Fruit fly (Drosophila melanogaster) whole organism, embryonic: Measurements from ENCODE around the gene CG31609.
A peak's percentile ranks its signal among the peaks of the same experiment; 100 is the strongest.

ENCODE experiments used
- B-H1 ChIP-seq: fragments of 200-800 bp; sonication (Bioruptor generic); IDR thresholded peaks from 3 replicates; pipeline ENCODE4 v1.3.6; 2022; ENCODE audit warnings: missing biosample characterization, missing genetic modification characterization
- CG10267 ChIP-seq: fragments of 200-800 bp; sonication (Bioruptor generic); optimal IDR thresholded peaks from 2 replicates; lab custom pipeline; 2018; ENCODE audit warnings: missing biosample characterization, mild to moderate bottlenecking, missing genetic modification characterization, moderate library complexity
- CG10543 ChIP-seq: fragments of 200-800 bp; sonication (Bioruptor generic); optimal IDR thresholded peaks from 3 replicates; lab custom pipeline; 2017; ENCODE audit warnings: missing biosample characterization, mild to moderate bottlenecking, missing genetic modification characterization, moderate library complexity
- CG11723 ChIP-seq: fragments of 200-800 bp; sonication (Bioruptor generic); optimal IDR thresholded peaks from 2 replicates; lab custom pipeline; 2017; ENCODE audit warnings: missing biosample characterization, mild to moderate bottlenecking, missing genetic modification characterization
- CG12104 ChIP-seq: fragments of 200-800 bp; sonication (Bioruptor generic); optimal IDR thresholded peaks from 3 replicates; lab custom pipeline; 2016; ENCODE audit warnings: missing biosample characterization, missing genetic modification characterization
- CG15011 ChIP-seq: fragments of 200-800 bp; sonication (Bioruptor generic); optimal IDR thresholded peaks from 3 replicates; lab custom pipeline; 2018; ENCODE audit warnings: missing biosample characterization, mild to moderate bottlenecking, missing genetic modification characterization
- CG18599 ChIP-seq: fragments of 200-800 bp; sonication (Bioruptor generic); optimal IDR thresholded peaks from 3 replicates; lab custom pipeline; 2017; ENCODE audit warnings: missing biosample characterization, missing genetic modification characterization, mild to moderate bottlenecking, moderate library complexity, missing genetic modification reagents
- CG2199 ChIP-seq: fragments of 200-800 bp; sonication (Bioruptor generic); IDR thresholded peaks from 3 replicates; pipeline ENCODE4 v1.3.6; 2022; ENCODE audit warnings: missing biosample characterization, missing genetic modification characterization
- CG33557 ChIP-seq: fragments of 200-800 bp; sonication (Bioruptor generic); optimal IDR thresholded peaks from 2 replicates; lab custom pipeline; 2019; ENCODE audit warnings: missing biosample characterization, mild to moderate bottlenecking, missing genetic modification characterization, moderate library complexity
- CG3407 ChIP-seq: fragments of 200-800 bp; sonication (Bioruptor generic); optimal IDR thresholded peaks from 2 replicates; lab custom pipeline; 2018; ENCODE audit warnings: missing biosample characterization, mild to moderate bottlenecking, missing genetic modification characterization
- CG4617 ChIP-seq: fragments of 200-800 bp; sonication (Bioruptor generic); optimal IDR thresholded peaks from 3 replicates; lab custom pipeline; 2016; ENCODE audit warnings: missing biosample characterization, missing genetic modification characterization, borderline replicate concordance
- CG6254 ChIP-seq: fragments of 200-800 bp; sonication (Bioruptor generic); optimal IDR thresholded peaks from 3 replicates; lab custom pipeline; 2017; ENCODE audit warnings: mild to moderate bottlenecking, missing biosample characterization, missing genetic modification reagents, missing genetic modification characterization
- CG7372 ChIP-seq: fragments of 200-800 bp; sonication (Bioruptor generic); IDR thresholded peaks from 2 replicates; pipeline ENCODE4 v1.3.6; 2022; ENCODE audit warnings: missing biosample characterization, missing genetic modification characterization
- CG8388 ChIP-seq: fragments of 200-800 bp; sonication (Bioruptor generic); optimal IDR thresholded peaks from 2 replicates; lab custom pipeline; 2019; ENCODE audit warnings: missing biosample characterization, mild to moderate bottlenecking, missing genetic modification characterization, moderate library complexity
- Chrac-16 ChIP-seq: fragments of 200-800 bp; sonication (Bioruptor generic); optimal IDR thresholded peaks from 3 replicates; lab custom pipeline; 2016; ENCODE audit warnings: missing biosample characterization, missing genetic modification characterization
- Doc2 ChIP-seq: fragments of 200-800 bp; sonication (Bioruptor generic); IDR thresholded peaks from 2 replicates; pipeline ENCODE4 v1.3.6; 2022; ENCODE audit warnings: missing biosample characterization, missing genetic modification characterization
- Doc3 ChIP-seq: fragments of 200-800 bp; sonication (Bioruptor generic); IDR thresholded peaks from 3 replicates; pipeline ENCODE4 v1.3.6; 2022; ENCODE audit warnings: missing biosample characterization, missing genetic modification characterization; ENCODE audit not compliant: partially characterized antibody
- HLH4C ChIP-seq: fragments of 200-800 bp; sonication (Bioruptor generic); IDR thresholded peaks from 3 replicates; pipeline ENCODE4 v1.3.6; 2022; ENCODE audit warnings: missing biosample characterization, missing genetic modification characterization; ENCODE audit not compliant: partially characterized antibody
- HLHmδ ChIP-seq: fragments of 200-800 bp; sonication (Bioruptor generic); optimal IDR thresholded peaks from 2 replicates; lab custom pipeline; 2018; ENCODE audit warnings: missing biosample characterization, mild to moderate bottlenecking, missing genetic modification characterization, moderate library complexity
- Hmx ChIP-seq: fragments of 200-800 bp; sonication (Bioruptor generic); optimal IDR thresholded peaks from 2 replicates; lab custom pipeline; 2016; ENCODE audit warnings: missing biosample characterization, missing genetic modification characterization
- Hsf ChIP-seq: fragments of 200-800 bp; sonication (Bioruptor generic); optimal IDR thresholded peaks from 3 replicates; lab custom pipeline; 2016; ENCODE audit warnings: missing biosample characterization, missing genetic modification characterization
- Max ChIP-seq: fragments of 200-800 bp; sonication (Bioruptor generic); optimal IDR thresholded peaks from 2 replicates; lab custom pipeline; 2016; ENCODE audit warnings: missing biosample characterization, mild to moderate bottlenecking, missing genetic modification characterization
- Mes4 ChIP-seq: fragments of 200-800 bp; sonication (Bioruptor generic); optimal IDR thresholded peaks from 2 replicates; lab custom pipeline; 2016; ENCODE audit warnings: missing biosample characterization, missing genetic modification characterization
- Nf-YA ChIP-seq: fragments of 200-800 bp; sonication (Bioruptor generic); IDR thresholded peaks from 2 replicates; pipeline ENCODE4 v1.3.6; 2022; ENCODE audit warnings: missing biosample characterization, missing genetic modification characterization
- Pdp1 ChIP-seq, 2 experiments: fragments of 200-800 bp; sonication (Bioruptor generic); optimal IDR thresholded peaks; 3 replicates each; lab custom pipeline; 2016; ENCODE audit warnings: missing biosample characterization in 2 of 2, missing genetic modification characterization in 2 of 2, mild to moderate bottlenecking in 1 of 2, moderate library complexity in 1 of 2
- Rx ChIP-seq: fragments of 200-800 bp; sonication (Bioruptor generic); IDR thresholded peaks from 2 replicates; pipeline ENCODE4 v1.3.6; 2022; ENCODE audit warnings: missing biosample characterization, missing genetic modification characterization
- Sox100B ChIP-seq: fragments of 200-800 bp; sonication (Bioruptor generic); optimal IDR thresholded peaks from 3 replicates; lab custom pipeline; 2018; ENCODE audit warnings: missing biosample characterization, mild to moderate bottlenecking, missing genetic modification characterization
- Tbp ChIP-seq: fragments of >200 bp; optimal IDR thresholded peaks from 2 replicates; lab custom pipeline; 2018; ENCODE audit warnings: missing biosample characterization, missing genetic modification characterization
- ap ChIP-seq: fragments of 200-800 bp; sonication (Bioruptor generic); IDR thresholded peaks from 2 replicates; pipeline ENCODE4 v1.3.6; 2022; ENCODE audit warnings: missing biosample characterization, missing genetic modification characterization
- ato ChIP-seq: fragments of 200-800 bp; sonication (Bioruptor generic); IDR thresholded peaks from 2 replicates; pipeline ENCODE4 v1.3.6; 2022; ENCODE audit warnings: missing biosample characterization, missing genetic modification characterization; ENCODE audit not compliant: partially characterized antibody
- chn ChIP-seq: fragments of 200-800 bp; sonication (Bioruptor generic); optimal IDR thresholded peaks from 2 replicates; lab custom pipeline; 2016; ENCODE audit warnings: missing biosample characterization, missing genetic modification characterization
- crol ChIP-seq: fragments of 200-800 bp; sonication (Bioruptor generic); IDR thresholded peaks from 2 replicates; pipeline ENCODE4 v1.3.6; 2022; ENCODE audit warnings: missing biosample characterization, missing genetic modification characterization
- dan ChIP-seq: fragments of 200-800 bp; sonication (Bioruptor generic); IDR thresholded peaks from 2 replicates; pipeline ENCODE4 v1.3.6; 2022; ENCODE audit warnings: missing biosample characterization, missing genetic modification characterization
- dmrt11E ChIP-seq: fragments of 200-800 bp; sonication (Bioruptor generic); optimal IDR thresholded peaks from 3 replicates; lab custom pipeline; 2018; ENCODE audit warnings: missing biosample characterization, mild to moderate bottlenecking, missing genetic modification characterization, moderate library complexity
- gfzf ChIP-seq: fragments of 200-800 bp; sonication (Bioruptor generic); optimal IDR thresholded peaks from 2 replicates; lab custom pipeline; 2016; ENCODE audit warnings: missing biosample characterization, mild to moderate bottlenecking, missing genetic modification characterization, moderate library complexity
- hbn ChIP-seq: fragments of 200-800 bp; sonication (Bioruptor generic); IDR thresholded peaks from 2 replicates; pipeline ENCODE4 v1.3.6; 2022; ENCODE audit warnings: missing biosample characterization, missing genetic modification characterization; ENCODE audit not compliant: partially characterized antibody
- hth ChIP-seq: fragments of >200 bp; optimal IDR thresholded peaks from 2 replicates; lab custom pipeline; 2017; ENCODE audit warnings: inconsistent platforms
- ind ChIP-seq: fragments of 200-800 bp; sonication (Bioruptor generic); optimal IDR thresholded peaks from 3 replicates; lab custom pipeline; 2016; ENCODE audit warnings: missing biosample characterization, missing genetic modification characterization
- kni ChIP-seq: fragments of 200-800 bp; sonication (Bioruptor generic); optimal IDR thresholded peaks from 3 replicates; lab custom pipeline; 2017; ENCODE audit warnings: mild to moderate bottlenecking, missing biosample characterization, missing genetic modification reagents, missing genetic modification characterization
- phol ChIP-seq: fragments of 200-800 bp; sonication (Bioruptor generic); optimal IDR thresholded peaks from 3 replicates; lab custom pipeline; 2018; ENCODE audit warnings: missing biosample characterization, mild to moderate bottlenecking, missing genetic modification characterization, moderate library complexity
- prd ChIP-seq, 3 experiments: fragments of >200 bp in 2 of 3; fragments of 200-800 bp in 1 of 3; sonication (Bioruptor generic) in 1 of 3; optimal IDR thresholded peaks in 2 of 3; IDR thresholded peaks in 1 of 3; 2 replicates in 2 of 3; 3 replicates in 1 of 3; pipeline versions ENCODE4 v1.3.6 to Lab custom; 2017 to 2022; ENCODE audit warnings: missing biosample characterization in 1 of 3, missing genetic modification characterization in 1 of 3
- sc ChIP-seq, 3 experiments: fragments of >200 bp in 2 of 3; fragments of 200-800 bp in 1 of 3; sonication (Bioruptor generic) in 1 of 3; optimal IDR thresholded peaks; 2 replicates in 2 of 3; 3 replicates in 1 of 3; lab custom pipeline; 2017; ENCODE audit warnings: mild to moderate bottlenecking in 1 of 3, missing biosample characterization in 1 of 3, missing genetic modification characterization in 1 of 3, missing genetic modification reagents in 1 of 3
- sens-2 ChIP-seq: fragments of 200-800 bp; sonication (Bioruptor generic); IDR thresholded peaks from 2 replicates; pipeline ENCODE4 v1.3.6; 2022; ENCODE audit warnings: missing biosample characterization, missing genetic modification characterization
- shn ChIP-seq: fragments of 200-800 bp; sonication (Bioruptor generic); optimal IDR thresholded peaks from 3 replicates; lab custom pipeline; 2016; ENCODE audit warnings: missing biosample characterization, missing genetic modification characterization
- slbo ChIP-seq: fragments of 200-800 bp; sonication (Bioruptor generic); IDR thresholded peaks from 2 replicates; pipeline ENCODE4 v1.3.6; 2022; ENCODE audit warnings: missing biosample characterization, missing genetic modification characterization
- stc ChIP-seq: fragments of 200-800 bp; sonication (Bioruptor generic); IDR thresholded peaks from 2 replicates; pipeline ENCODE4 v1.3.6; 2022; ENCODE audit warnings: missing biosample characterization, missing genetic modification characterization
- tap ChIP-seq: fragments of 200-800 bp; optimal IDR thresholded peaks from 3 replicates; lab custom pipeline; 2019; ENCODE audit warnings: missing biosample characterization, mild to moderate bottlenecking, missing genetic modification characterization, moderate library complexity
- toy ChIP-seq: fragments of 200-800 bp; sonication (Bioruptor generic); IDR thresholded peaks from 2 replicates; pipeline ENCODE4 v1.3.6; 2022; ENCODE audit warnings: missing biosample characterization, missing genetic modification characterization
- vnd ChIP-seq: fragments of 200-800 bp; sonication (Bioruptor generic); IDR thresholded peaks from 3 replicates; pipeline ENCODE4 v1.3.6; 2022; ENCODE audit warnings: missing biosample characterization, missing genetic modification characterization; ENCODE audit not compliant: partially characterized antibody

CG31609 gene

DNA sequence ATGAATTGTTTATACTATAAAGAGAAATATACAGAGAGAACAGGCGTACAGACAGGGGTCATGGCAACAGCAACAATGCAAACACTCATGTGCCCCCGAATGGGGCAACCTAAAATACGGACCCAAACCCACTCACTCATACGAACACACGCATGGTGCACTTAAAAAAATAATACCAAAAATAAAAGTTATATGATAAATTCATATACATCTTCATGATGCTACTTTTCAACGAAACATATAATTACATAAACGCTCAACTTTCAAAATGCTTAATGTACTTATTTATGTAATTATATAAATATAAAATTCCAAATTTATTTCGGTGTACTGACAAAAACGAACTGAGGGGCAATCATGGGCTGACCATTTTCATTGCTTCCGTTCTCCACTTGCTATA is 35.8 kb downstream of the CG31609 start (continued):
- TF ChIP-seq CG6254 (GFP tag; lab: Kevin White, UChicago) (peak; percentile 82), B-H1 (GFP tag; lab: Robert Waterston, UW) (peak; percentile 67; the same call in 2 of the 3 replicates), Pdp1 (GFP tag; optimal IDR thresholded peaks at IDR 0.05; lab: Kevin White, UChicago) (peak in 1 of 2 experiments; percentile 29), slbo (GFP tag; lab: Robert Waterston, UW) (peak; percentile 45), Hsf (GFP tag; lab: Kevin White, UChicago) (no peak), CG10543 (GFP tag; lab: Kevin White, UChicago) (no peak), sc (optimal IDR thresholded peaks at IDR 0.05; lab: Kevin White, UChicago) (no peak), sc (GFP tag; optimal IDR thresholded peaks at IDR 0.05; lab: Kevin White, UChicago) (peak; percentile 61), gfzf (GFP tag; lab: Kevin White, UChicago) (no peak), Tbp (GFP tag; lab: Kevin White, UChicago) (no peak), prd (optimal IDR thresholded peaks at IDR 0.05; lab: Kevin White, UChicago) (no peak), prd (GFP tag; IDR thresholded peaks at IDR 0.05; lab: Robert Waterston, UW) (peak; percentile 71), Max (GFP tag; lab: Kevin White, UChicago) (peak; percentile 35), Doc3 (GFP tag; lab: Robert Waterston, UW) (no peak), CG18599 (GFP tag; lab: Kevin White, UChicago) (peak; percentile 71), Nf-YA (GFP tag; lab: Robert Waterston, UW) (0 out of 2 replicates have a peak, but pooled peaks have one; percentile 11), vnd (no peak), hth (lab: Kevin White, UChicago) (no peak), chn (GFP tag; lab: Kevin White, UChicago) (no peak), Rx (GFP tag; lab: Robert Waterston, UW) (0 out of 2 replicates have a peak, but pooled peaks have one; percentile 32), toy (GFP tag; lab: Robert Waterston, UW) (no peak), dan (GFP tag; lab: Robert Waterston, UW) (no peak), Mes4 (GFP tag; lab: Kevin White, UChicago) (no peak), ind (GFP tag; lab: Kevin White, UChicago) (peak; percentile 53), ato (GFP tag; lab: Robert Waterston, UW) (no peak), crol (GFP tag; lab: Robert Waterston, UW) (peak; percentile 31; the same call in 1 of the 2 replicates), tap (tag; lab: Kevin White, UChicago) (peak; percentile 85), CG3407 (peak; percentile 65), CG12104 (GFP tag; lab: Kevin White, UChicago) (peak; percentile 47), hbn (no peak), CG10267 (tag; lab: Kevin White, UChicago) (peak; percentile 79), Hmx (GFP tag; lab: Kevin White, UChicago) (no peak), sens-2 (GFP tag; lab: Robert Waterston, UW) (no peak), kni (GFP tag; lab: Kevin White, UChicago) (peak; percentile 16), Sox100B (GFP tag; lab: Kevin White, UChicago) (peak; percentile 79), CG2199 (GFP tag; lab: Robert Waterston, UW) (peak; percentile 34; the same call in 1 of the 3 replicates), ap (peak; percentile 57), Chrac-16 (GFP tag; lab: Kevin White, UChicago) (peak; percentile 55), CG4617 (peak; percentile 7), shn (GFP tag; lab: Kevin White, UChicago) (no peak), CG7372 (GFP tag; lab: Robert Waterston, UW) (no peak), CG11723 (GFP tag; lab: Kevin White, UChicago) (peak; percentile 42), CG33557 (GFP tag; lab: Kevin White, UChicago) (peak; percentile 78), phol (tag; lab: Kevin White, UChicago) (peak; percentile 87), stc (GFP tag; lab: Robert Waterston, UW) (peak; percentile 71), HLH4C (GFP tag; lab: Robert Waterston, UW) (no peak), CG8388 (GFP tag; lab: Kevin White, UChicago) (peak; percentile 88), Doc2 (GFP tag; lab: Robert Waterston, UW) (no peak), dmrt11E (tag; lab: Kevin White, UChicago) (peak; percentile 91), HLHmδ (GFP tag; lab: Kevin White, UChicago) (no peak), CG15011 (GFP tag; lab: Kevin White, UChicago) (peak; percentile 56)
